Worm (Caenorhabditis elegans): ENCODE results near the gene F19G12.11.

F19G12.11 gene

ce11 chrX:1450352-1450818, 24.1 kb upstream of the F19G12.11 start, which contains the start of gene W05H7.1:
Gene W05H7.1, plus strand, starts transcription at chrX:1450768.
- TF ChIP-seq skn-1 (tag; optimal IDR thresholded peaks at IDR 0.05), result peak; percentile 62
- TF ChIP-seq ama-1 (optimal IDR thresholded peaks at IDR 0.05), result no peak
- peak; percentile 16 to 50 for TF ChIP-seq lin-35 (GFP tag; optimal IDR thresholded peaks at IDR 0.05)
- peak; percentile 36 for TF ChIP-seq fkh-8 (tag; optimal IDR thresholded peaks at IDR 0.05)
- peak in 1 of 2 experiments; percentile 59 for TF ChIP-seq lsy-2 (tag; optimal IDR thresholded peaks at IDR 0.05)
- peak in 2 of 3 experiments; percentile 19 to 22 for TF ChIP-seq ceh-82 (tag; optimal IDR thresholded peaks at IDR 0.05)
- TF ChIP-seq swsn-7 (tag; optimal IDR thresholded peaks at IDR 0.05), result peak; percentile 41
- TF ChIP-seq rnt-1 (tag; optimal IDR thresholded peaks at IDR 0.05), result peak; percentile 31
- TF ChIP-seq dpl-1 (GFP tag; optimal IDR thresholded peaks at IDR 0.05), result peak in 2 of 3 experiments; percentile 12 to 13
- peak; percentile 29 for TF ChIP-seq blmp-1 (tag; optimal IDR thresholded peaks at IDR 0.05)
- peak; percentile 9 for TF ChIP-seq xbp-1 (tag; optimal IDR thresholded peaks at IDR 0.05)
- TF ChIP-seq unc-86 (tag; optimal IDR thresholded peaks at IDR 0.05), result peak; percentile 51
- TF ChIP-seq aha-1 (tag; optimal IDR thresholded peaks at IDR 0.05), result no peak
- TF ChIP-seq ceh-90 (tag; optimal IDR thresholded peaks at IDR 0.05), result no peak
- no peak for TF ChIP-seq elt-3 (tag; optimal IDR thresholded peaks at IDR 0.05)
- peak; percentile 67 for TF ChIP-seq C16A3.4 (tag; optimal IDR thresholded peaks at IDR 0.05)
- TF ChIP-seq nhr-20 (tag; optimal IDR thresholded peaks at IDR 0.05), result peak; percentile 48
- TF ChIP-seq nhr-71 (tag; optimal IDR thresholded peaks at IDR 0.05), result peak; percentile 46
- TF ChIP-seq isw-1 (GFP tag; IDR thresholded peaks at IDR 0.05), result no peak
- peak; percentile 32 for TF ChIP-seq nhr-47 (tag; optimal IDR thresholded peaks at IDR 0.05)
- TF ChIP-seq irx-1 (tag; optimal IDR thresholded peaks at IDR 0.05), result peak; percentile 2
- TF ChIP-seq sox-4 (tag; optimal IDR thresholded peaks at IDR 0.05), result no peak
- peak; percentile 67 for TF ChIP-seq snu-23 (GFP tag; optimal IDR thresholded peaks at IDR 0.05)
- TF ChIP-seq mep-1 (tag; optimal IDR thresholded peaks at IDR 0.05), result peak; percentile 53
- TF ChIP-seq lin-14 (GFP tag; optimal IDR thresholded peaks at IDR 0.05), result peak; percentile 49
- TF ChIP-seq ces-1 (GFP tag; optimal IDR thresholded peaks at IDR 0.05), result no peak
- no peak for TF ChIP-seq unc-62 (GFP tag; optimal IDR thresholded peaks at IDR 0.05)
- TF ChIP-seq mdl-1 (tag; optimal IDR thresholded peaks at IDR 0.05), result peak in 1 of 2 experiments; percentile 38
- TF ChIP-seq efl-1 (optimal IDR thresholded peaks at IDR 0.05), result peak in 1 of 2 experiments; percentile 43
- TF ChIP-seq efl-1 (GFP tag; optimal IDR thresholded peaks at IDR 0.05 in 1 of 2), result no peak
- 0 out of 2 replicates have a peak, but pooled peaks have one; percentile 8 for TF ChIP-seq nhr-19 (GFP tag; conservative IDR thresholded peaks at IDR 0.05)

ce11 chrX:1446593-1447141, 20.3 kb upstream of the F19G12.11 start, which contains the start of gene zfp-3:
Gene zfp-3, minus strand, starts transcription at chrX:1446643.
- TF ChIP-seq dsc-1 (tag; optimal IDR thresholded peaks at IDR 0.05) (peak; percentile 95), fkh-10 (GFP tag; optimal IDR thresholded peaks at IDR 0.05) (peak; percentile 86), ets-5 (GFP tag; IDR thresholded peaks at IDR 0.05) (no peak), snu-23 (GFP tag; optimal IDR thresholded peaks at IDR 0.05) (peak; percentile 99), sup-37 (GFP tag; optimal IDR thresholded peaks at IDR 0.05) (peak; percentile 76), aha-1 (tag; optimal IDR thresholded peaks at IDR 0.05) (peak; percentile 92), nhr-47 (tag; optimal IDR thresholded peaks at IDR 0.05) (peak; percentile 97), nhr-237 (tag; optimal IDR thresholded peaks at IDR 0.05) (peak; percentile 81), nhr-19 (GFP tag; conservative IDR thresholded peaks at IDR 0.05) (peak; percentile 94), ceh-82 (tag; optimal IDR thresholded peaks at IDR 0.05) (peak; percentile 81 to 96 (median 94)), nhr-12 (tag; optimal IDR thresholded peaks at IDR 0.05) (peak; percentile 5), elt-2 (tag; optimal IDR thresholded peaks at IDR 0.05) (peak; percentile 82), elt-3 (tag; optimal IDR thresholded peaks at IDR 0.05) (peak in 3 of 6 experiments; percentile 26 to 88 (median 82)), nhr-77 (tag; optimal IDR thresholded peaks at IDR 0.05) (peak; percentile 95), blmp-1 (tag; optimal IDR thresholded peaks at IDR 0.05) (peak; percentile 61), C16A3.4 (tag; optimal IDR thresholded peaks at IDR 0.05) (peak; percentile 92), snpc-4 (tag; optimal IDR thresholded peaks at IDR 0.05) (peak; percentile 84), ceh-90 (tag; optimal IDR thresholded peaks at IDR 0.05) (no peak), lin-13 (GFP tag; optimal IDR thresholded peaks at IDR 0.05) (peak; percentile 93), ama-1 (optimal IDR thresholded peaks at IDR 0.05) (peak; percentile 58), unc-30 (tag; optimal IDR thresholded peaks at IDR 0.05) (no peak), pax-3 (tag; optimal IDR thresholded peaks at IDR 0.05) (peak; percentile 92), C04F5.9 (tag; optimal IDR thresholded peaks at IDR 0.05) (peak; percentile 72), fkh-4 (tag; optimal IDR thresholded peaks at IDR 0.05; ENCODE audit: borderline replicate concordance) (peak; percentile 35), nhr-85 (tag) (peak; percentile 97), nhr-84 (tag; optimal IDR thresholded peaks at IDR 0.05) (no peak), irx-1 (tag; optimal IDR thresholded peaks at IDR 0.05) (peak; percentile 88), lin-14 (GFP tag; optimal IDR thresholded peaks at IDR 0.05) (peak; percentile 99), nhr-71 (tag; optimal IDR thresholded peaks at IDR 0.05) (peak; percentile 99), egl-13 (tag; optimal IDR thresholded peaks at IDR 0.05) (peak; percentile 91), lin-15B (tag; optimal IDR thresholded peaks at IDR 0.05) (peak; percentile 41), ztf-11 (tag; optimal IDR thresholded peaks at IDR 0.05) (peak in 1 of 2 experiments; percentile 86), rnt-1 (tag; optimal IDR thresholded peaks at IDR 0.05) (peak; percentile 95)
